Worm (Caenorhabditis elegans): ENCODE data around the gene syx-18.

- TF ChIP-seq snpc-4 (tag; optimal IDR thresholded peaks at IDR 0.05) (no peak), unc-62 (GFP tag; optimal IDR thresholded peaks at IDR 0.05) (no peak), zip-8 (tag; optimal IDR thresholded peaks at IDR 0.05) (no peak), lin-13 (tag; optimal IDR thresholded peaks at IDR 0.05) (no peak), sptf-1 (tag; optimal IDR thresholded peaks at IDR 0.05) (no peak)
Observed at ce11 chrV:6691813-6692351, 36.6 kb upstream of the syx-18 start, which contains the start of gene mtl-1.

Data from whole organism, mixed stage, embryonic.